Fruit fly (Drosophila melanogaster) whole organism, embryonic: Measurements from ENCODE around the gene CG32344.
A peak's percentile ranks its signal among the peaks of the same experiment; 100 is the strongest.

Experiments
- Abd-B ChIP-seq: fragments of 200-800 bp; sonication (Bioruptor generic); optimal IDR thresholded peaks from 2 replicates; lab custom pipeline; 2018; ENCODE audit warnings: missing biosample characterization, mild to moderate bottlenecking, missing genetic modification characterization, moderate library complexity
- Aef1 ChIP-seq: fragments of 200-800 bp; sonication (Bioruptor generic); IDR thresholded peaks from 3 replicates; pipeline ENCODE4 v1.3.6; 2022; ENCODE audit warnings: missing biosample characterization, missing genetic modification characterization
- Atf6 ChIP-seq: fragments of 200-800 bp; sonication (Bioruptor generic); IDR thresholded peaks from 2 replicates; pipeline ENCODE4 v1.3.6; 2022; ENCODE audit warnings: missing biosample characterization, missing genetic modification characterization
- Bgb ChIP-seq: fragments of 200-800 bp; sonication (Bioruptor generic); IDR thresholded peaks from 2 replicates; pipeline ENCODE4 v1.3.6; 2022; ENCODE audit warnings: missing biosample characterization, missing genetic modification characterization; ENCODE audit not compliant: partially characterized antibody
- C15 ChIP-seq: fragments of 200-800 bp; sonication (Bioruptor generic); IDR thresholded peaks from 3 replicates; pipeline ENCODE4 v1.3.6; 2022; ENCODE audit warnings: missing biosample characterization, missing genetic modification characterization
- CG10959 ChIP-seq: fragments of 200-800 bp; sonication (Bioruptor generic); IDR thresholded peaks from 2 replicates; pipeline ENCODE4 v1.3.6; 2022; ENCODE audit warnings: missing biosample characterization, missing genetic modification characterization
- CG11093 ChIP-seq: fragments of 200-800 bp; sonication (Bioruptor generic); IDR thresholded peaks from 3 replicates; pipeline ENCODE4 v1.3.6; 2022; ENCODE audit warnings: missing biosample characterization, missing genetic modification characterization
- CG17359 ChIP-seq: fragments of 200-800 bp; sonication (Bioruptor generic); optimal IDR thresholded peaks from 3 replicates; lab custom pipeline; 2018; ENCODE audit warnings: missing biosample characterization, mild to moderate bottlenecking, missing genetic modification characterization, moderate library complexity
- CG1792 ChIP-seq: fragments of 200-800 bp; sonication (Bioruptor generic); optimal IDR thresholded peaks from 2 replicates; lab custom pipeline; 2016; ENCODE audit warnings: missing biosample characterization, missing genetic modification characterization
- CG18619 ChIP-seq: fragments of 200-800 bp; sonication (Bioruptor generic); optimal IDR thresholded peaks from 3 replicates; lab custom pipeline; 2017; ENCODE audit warnings: missing biosample characterization, mild to moderate bottlenecking, missing genetic modification characterization
- CG2129 ChIP-seq: fragments of 200-800 bp; sonication (Bioruptor generic); IDR thresholded peaks from 2 replicates; pipeline ENCODE4 v1.3.6; 2022; ENCODE audit warnings: missing biosample characterization, missing genetic modification characterization; ENCODE audit not compliant: partially characterized antibody
- CG2199 ChIP-seq: fragments of 200-800 bp; sonication (Bioruptor generic); IDR thresholded peaks from 3 replicates; pipeline ENCODE4 v1.3.6; 2022; ENCODE audit warnings: missing biosample characterization, missing genetic modification characterization
- CG2889 ChIP-seq: fragments of 200-800 bp; sonication (Bioruptor generic); IDR thresholded peaks from 3 replicates; pipeline ENCODE4 v1.3.6; 2022; ENCODE audit warnings: missing biosample characterization, missing genetic modification characterization
- CG33557 ChIP-seq: fragments of 200-800 bp; sonication (Bioruptor generic); optimal IDR thresholded peaks from 2 replicates; lab custom pipeline; 2019; ENCODE audit warnings: missing biosample characterization, mild to moderate bottlenecking, missing genetic modification characterization, moderate library complexity
- CG4360 ChIP-seq: fragments of 200-800 bp; sonication (Bioruptor generic); IDR thresholded peaks from 2 replicates; pipeline ENCODE4 v1.3.6; 2022; ENCODE audit warnings: missing biosample characterization, missing genetic modification characterization
- CG6765 ChIP-seq: fragments of 200-800 bp; sonication (Bioruptor generic); optimal IDR thresholded peaks from 3 replicates; lab custom pipeline; 2017; ENCODE audit warnings: missing biosample characterization, mild to moderate bottlenecking, missing genetic modification characterization
- CG7745 ChIP-seq: fragments of 200-800 bp; sonication (Bioruptor generic); optimal IDR thresholded peaks from 2 replicates; lab custom pipeline; 2018; ENCODE audit warnings: missing biosample characterization, mild to moderate bottlenecking, missing genetic modification characterization, moderate library complexity
- CG9876 ChIP-seq: fragments of 200-800 bp; sonication (Bioruptor generic); optimal IDR thresholded peaks from 2 replicates; lab custom pipeline; 2016; ENCODE audit warnings: missing biosample characterization, missing genetic modification characterization
- D ChIP-seq, 2 experiments: fragments of 200-800 bp in 1 of 2; fragments of >200 bp in 1 of 2; sonication (Bioruptor generic) in 1 of 2; optimal IDR thresholded peaks; 2 replicates in 1 of 2; 3 replicates in 1 of 2; lab custom pipeline; 2017; ENCODE audit warnings: mild to moderate bottlenecking in 1 of 2, missing biosample characterization in 1 of 2, missing genetic modification characterization in 1 of 2, missing genetic modification reagents in 1 of 2
- D19B ChIP-seq: fragments of 200-800 bp; sonication (Bioruptor generic); optimal IDR thresholded peaks from 2 replicates; lab custom pipeline; 2017; ENCODE audit warnings: missing biosample characterization, mild to moderate bottlenecking, missing genetic modification characterization
- Gsc ChIP-seq: fragments of 200-800 bp; sonication (Bioruptor generic); IDR thresholded peaks from 2 replicates; pipeline ENCODE4 v1.3.6; 2022; ENCODE audit warnings: missing biosample characterization, missing genetic modification characterization
- HLH3B ChIP-seq: fragments of 200-800 bp; sonication (Bioruptor generic); IDR thresholded peaks from 2 replicates; pipeline ENCODE4 v1.3.6; 2022; ENCODE audit warnings: missing biosample characterization, missing genetic modification characterization
- HmgZ ChIP-seq: fragments of 200-800 bp; sonication (Bioruptor generic); optimal IDR thresholded peaks from 2 replicates; lab custom pipeline; 2018; ENCODE audit warnings: missing biosample characterization, mild to moderate bottlenecking, missing genetic modification characterization
- Hmr ChIP-seq: fragments of 200-800 bp; sonication (Bioruptor generic); optimal IDR thresholded peaks from 3 replicates; lab custom pipeline; 2017; ENCODE audit warnings: mild to moderate bottlenecking, missing biosample characterization, missing genetic modification reagents, missing genetic modification characterization
- Hmx ChIP-seq: fragments of 200-800 bp; sonication (Bioruptor generic); optimal IDR thresholded peaks from 2 replicates; lab custom pipeline; 2016; ENCODE audit warnings: missing biosample characterization, missing genetic modification characterization
- Mes4 ChIP-seq: fragments of 200-800 bp; sonication (Bioruptor generic); optimal IDR thresholded peaks from 2 replicates; lab custom pipeline; 2016; ENCODE audit warnings: missing biosample characterization, missing genetic modification characterization
- Myb ChIP-seq: fragments of 200-800 bp; sonication (Bioruptor generic); optimal IDR thresholded peaks from 2 replicates; lab custom pipeline; 2016; ENCODE audit warnings: missing biosample characterization, missing genetic modification characterization
- Rfx ChIP-seq: fragments of 200-800 bp; sonication (Bioruptor generic); IDR thresholded peaks from 2 replicates; pipeline ENCODE4 v1.3.6; 2022; ENCODE audit warnings: missing biosample characterization, missing genetic modification characterization
- Spps ChIP-seq: fragments of 200-800 bp; sonication (Bioruptor generic); optimal IDR thresholded peaks from 2 replicates; lab custom pipeline; 2018; ENCODE audit warnings: missing biosample characterization, mild to moderate bottlenecking, missing genetic modification characterization
- YL-1 ChIP-seq: fragments of 200-800 bp; sonication (Bioruptor generic); optimal IDR thresholded peaks from 3 replicates; lab custom pipeline; 2017; ENCODE audit warnings: missing biosample characterization, mild to moderate bottlenecking, missing genetic modification characterization
- aop ChIP-seq: fragments of 200-800 bp; sonication (Bioruptor generic); IDR thresholded peaks from 2 replicates; pipeline ENCODE4 v1.3.6; 2022; ENCODE audit warnings: missing biosample characterization, missing genetic modification characterization
- ato ChIP-seq: fragments of 200-800 bp; sonication (Bioruptor generic); IDR thresholded peaks from 2 replicates; pipeline ENCODE4 v1.3.6; 2022; ENCODE audit warnings: missing biosample characterization, missing genetic modification characterization; ENCODE audit not compliant: partially characterized antibody
- bcd ChIP-seq: fragments of 200-800 bp; sonication (Bioruptor generic); optimal IDR thresholded peaks from 2 replicates; lab custom pipeline; 2017; ENCODE audit warnings: missing biosample characterization, mild to moderate bottlenecking, missing genetic modification characterization
- chn ChIP-seq: fragments of 200-800 bp; sonication (Bioruptor generic); optimal IDR thresholded peaks from 2 replicates; lab custom pipeline; 2016; ENCODE audit warnings: missing biosample characterization, missing genetic modification characterization
- crc ChIP-seq: fragments of 200-800 bp; sonication (Bioruptor generic); optimal IDR thresholded peaks from 2 replicates; lab custom pipeline; 2016; ENCODE audit warnings: missing biosample characterization, missing genetic modification characterization
- dimm ChIP-seq: fragments of 200-800 bp; sonication (Bioruptor generic); IDR thresholded peaks from 2 replicates; pipeline ENCODE4 v1.3.6; 2022; ENCODE audit warnings: missing biosample characterization, missing genetic modification characterization
- dmrt99B ChIP-seq: fragments of 200-800 bp; sonication (Bioruptor generic); optimal IDR thresholded peaks from 2 replicates; lab custom pipeline; 2018; ENCODE audit warnings: missing biosample characterization, mild to moderate bottlenecking, missing genetic modification characterization, moderate library complexity
- dysf ChIP-seq: fragments of 200-800 bp; sonication (Bioruptor generic); IDR thresholded peaks from 3 replicates; pipeline ENCODE4 v1.3.6; 2022; ENCODE audit warnings: missing biosample characterization, missing genetic modification characterization
- fd102C ChIP-seq: fragments of 200-800 bp; sonication (Bioruptor generic); optimal IDR thresholded peaks from 2 replicates; lab custom pipeline; 2018; ENCODE audit warnings: missing biosample characterization, mild to moderate bottlenecking, missing genetic modification characterization, moderate library complexity
- ftz-f1 ChIP-seq: fragments of 200-800 bp; sonication (Bioruptor generic); optimal IDR thresholded peaks from 2 replicates; lab custom pipeline; 2016; ENCODE audit warnings: missing biosample characterization, missing genetic modification characterization
- gfzf ChIP-seq: fragments of 200-800 bp; sonication (Bioruptor generic); optimal IDR thresholded peaks from 2 replicates; lab custom pipeline; 2016; ENCODE audit warnings: missing biosample characterization, mild to moderate bottlenecking, missing genetic modification characterization, moderate library complexity
- hkb ChIP-seq, 2 experiments: fragments of 200-800 bp in 1 of 2; fragments of >200 bp in 1 of 2; sonication (Bioruptor generic) in 1 of 2; IDR thresholded peaks in 1 of 2; optimal IDR thresholded peaks in 1 of 2; 2 replicates each; pipeline versions ENCODE4 v1.3.6 to Lab custom; 2017 to 2022; ENCODE audit warnings: missing biosample characterization in 1 of 2, missing genetic modification characterization in 1 of 2
- nau ChIP-seq: fragments of 200-800 bp; sonication (Bioruptor generic); optimal IDR thresholded peaks from 3 replicates; lab custom pipeline; 2017; ENCODE audit warnings: missing biosample characterization, mild to moderate bottlenecking, missing genetic modification characterization, missing genetic modification reagents
- otp ChIP-seq: fragments of 200-800 bp; sonication (Bioruptor generic); IDR thresholded peaks from 3 replicates; pipeline ENCODE4, ENCODE4 v1.3.6; 2022; ENCODE audit warnings: missing biosample characterization, missing genetic modification characterization
- sima ChIP-seq: fragments of 200-800 bp; sonication (Bioruptor generic); optimal IDR thresholded peaks from 2 replicates; lab custom pipeline; 2016; ENCODE audit warnings: missing biosample characterization, missing genetic modification characterization
- trh ChIP-seq: fragments of 200-800 bp; sonication (Bioruptor generic); optimal IDR thresholded peaks from 2 replicates; lab custom pipeline; 2016; ENCODE audit warnings: missing biosample characterization, missing genetic modification characterization
- unc-4 ChIP-seq: fragments of 200-800 bp; sonication (Bioruptor generic); IDR thresholded peaks from 2 replicates; pipeline ENCODE4 v1.3.6; 2022; ENCODE audit warnings: missing biosample characterization, missing genetic modification characterization; ENCODE audit not compliant: partially characterized antibody
- vfl ChIP-seq: fragments of 200-800 bp; sonication (Bioruptor generic); optimal IDR thresholded peaks from 2 replicates; lab custom pipeline; 2016; ENCODE audit warnings: missing biosample characterization, missing genetic modification characterization

The CG32344 gene

dm6 chr3L:347641-348405, 23.3 kb upstream of the CG32344 start (continued):
- TF ChIP-seq ftz-f1 (GFP tag; lab: Kevin White, UChicago) (no peak), ato (no peak), D19B (no peak), CG9876 (GFP tag; lab: Kevin White, UChicago) (peak; percentile 46), CG17359 (peak; percentile 83), Bgb (GFP tag; lab: Robert Waterston, UW) (no peak), nau (GFP tag; lab: Kevin White, UChicago) (peak; percentile 49), hkb (optimal IDR thresholded peaks at IDR 0.05; lab: Kevin White, UChicago) (no peak), hkb (GFP tag; IDR thresholded peaks at IDR 0.05; lab: Robert Waterston, UW) (peak; percentile 61), CG2889 (GFP tag; lab: Robert Waterston, UW) (peak; percentile 44; the same call in 1 of the 3 replicates), CG2129 (GFP tag; lab: Robert Waterston, UW) (no peak), Gsc (GFP tag; lab: Robert Waterston, UW) (no peak), CG7745 (tag; lab: Kevin White, UChicago) (peak; percentile 4), unc-4 (GFP tag; lab: Robert Waterston, UW) (no peak), D (optimal IDR thresholded peaks at IDR 0.05; lab: Kevin White, UChicago) (no peak), D (GFP tag; optimal IDR thresholded peaks at IDR 0.05; lab: Kevin White, UChicago) (peak; percentile 83), otp (no peak; the same call in 1 of the 3 replicates), C15 (no peak), dmrt99B (tag; lab: Kevin White, UChicago) (peak; percentile 83), CG33557 (GFP tag; lab: Kevin White, UChicago) (peak; percentile 59), Mes4 (peak; percentile 44), chn (peak; percentile 74), Atf6 (GFP tag; lab: Robert Waterston, UW) (peak; percentile 30; the same call in 1 of the 2 replicates), sima (GFP tag; lab: Kevin White, UChicago) (peak; percentile 16), Abd-B (GFP tag; lab: Kevin White, UChicago) (peak; percentile 67), CG2199 (GFP tag; lab: Robert Waterston, UW) (no peak), crc (GFP tag; lab: Kevin White, UChicago) (peak; percentile 13), CG18619 (GFP tag; lab: Kevin White, UChicago) (peak; percentile 64), gfzf (GFP tag; lab: Kevin White, UChicago) (no peak), HLH3B (GFP tag; lab: Robert Waterston, UW) (peak; percentile 80), Hmx (no peak), YL-1 (GFP tag; lab: Kevin White, UChicago) (no peak), dysf (GFP tag; lab: Robert Waterston, UW) (peak; percentile 42; the same call in 1 of the 3 replicates), vfl (peak; percentile 33), CG11093 (GFP tag; lab: Robert Waterston, UW) (peak; percentile 75; the same call in 2 of the 3 replicates), CG4360 (GFP tag; lab: Robert Waterston, UW) (no peak), Myb (GFP tag; lab: Kevin White, UChicago) (peak; percentile 18), HmgZ (no peak), bcd (GFP tag; lab: Kevin White, UChicago) (peak; percentile 52), Hmr (GFP tag; lab: Kevin White, UChicago) (peak; percentile 15), CG10959 (peak; percentile 67), trh (no peak), CG6765 (peak; percentile 15), CG1792 (GFP tag; lab: Kevin White, UChicago) (peak; percentile 61), Aef1 (GFP tag; lab: Robert Waterston, UW) (peak; percentile 34; the same call in 1 of the 3 replicates), fd102C (GFP tag; lab: Kevin White, UChicago) (no peak), Rfx (GFP tag; lab: Robert Waterston, UW) (no peak), Spps (tag; lab: Kevin White, UChicago) (peak; percentile 64), dimm (GFP tag; lab: Robert Waterston, UW) (no peak), aop (GFP tag; lab: Robert Waterston, UW) (no peak)
